Worm (Caenorhabditis elegans) whole organism, midembryonic: ENCODE results near the gene alh-12.

Experiments used
- T22C8.4 ChIP-seq: fragments of 200-800 bp; sonication (Bioruptor generic); IDR thresholded peaks from 2 replicates; pipeline ENCODE4 v1.3.6; 2022; ENCODE audit warnings: missing genetic modification characterization, missing compliant biosample characterization
- cog-1 ChIP-seq: sonication (generic microtip); optimal IDR thresholded peaks from 2 replicates; lab custom pipeline; 2016; ENCODE audit warnings: missing genetic modification characterization, missing compliant biosample characterization
- flt-1 ChIP-seq: fragments of 200-800 bp; sonication (Bioruptor generic); IDR thresholded peaks from 2 replicates; pipeline ENCODE4 v1.3.6; 2022; ENCODE audit warnings: missing genetic modification characterization, missing compliant biosample characterization
- klf-2 ChIP-seq: fragments of 200-800 bp; sonication (Bioruptor generic); conservative IDR thresholded peaks from 2 replicates; pipeline ENCODE4 v1.3.6; 2022; ENCODE audit warnings: missing genetic modification reagents, missing genetic modification characterization, missing compliant biosample characterization
- med-1 ChIP-seq: sonication (generic microtip); optimal IDR thresholded peaks from 2 replicates; lab custom pipeline; 2017; ENCODE audit warnings: missing genetic modification characterization, mild to moderate bottlenecking, missing compliant biosample characterization, antibody characterized with exemption, missing genetic modification reagents; ENCODE audit not compliant: insufficient read depth
- ref-1 ChIP-seq: fragments of 200-800 bp; sonication (Bioruptor generic); conservative IDR thresholded peaks from 2 replicates; pipeline ENCODE4 v1.3.6; 2022; ENCODE audit warnings: missing genetic modification reagents, missing genetic modification characterization, missing compliant biosample characterization
- tab-1 ChIP-seq: fragments of 200-800 bp; sonication (Bioruptor generic); IDR thresholded peaks from 2 replicates; pipeline ENCODE4 v1.3.6; 2022; ENCODE audit warnings: missing genetic modification characterization, missing compliant biosample characterization
- ztf-23 ChIP-seq: fragments of 200-800 bp; sonication (Bioruptor generic); IDR thresholded peaks from 2 replicates; pipeline ENCODE4 v1.3.6; 2022; ENCODE audit warnings: missing genetic modification reagents, missing genetic modification characterization, missing compliant biosample characterization
- ztf-29 ChIP-seq: fragments of 200-800 bp; sonication (Bioruptor generic); IDR thresholded peaks from 2 replicates; pipeline ENCODE4 v1.3.6; 2022; ENCODE audit warnings: missing genetic modification reagents, missing genetic modification characterization, missing compliant biosample characterization

DNA sequence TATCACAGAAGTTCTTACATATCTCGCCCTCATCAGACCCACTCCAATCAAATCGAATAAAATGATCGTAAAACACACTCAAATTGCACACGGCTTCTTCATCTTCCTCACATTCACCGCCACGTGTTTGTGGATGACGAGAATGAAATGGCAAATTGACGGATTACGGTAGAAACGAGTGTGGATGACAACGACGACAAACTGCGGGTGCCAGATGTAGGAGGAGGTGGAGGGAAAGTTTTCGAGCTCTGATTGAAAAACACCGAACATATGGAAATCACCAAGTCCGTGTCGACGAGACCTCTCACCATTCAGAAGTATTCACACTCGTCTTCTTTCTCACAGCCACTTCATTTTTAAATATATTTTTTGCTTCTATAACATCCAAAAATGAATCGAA is 6.1 kb downstream of the alh-12 start, which contains the start of gene mls-1:
- TF ChIP-seq ztf-23 (GFP tag; lab: Robert Waterston, UW), result no peak
- no peak for TF ChIP-seq ztf-29
- TF ChIP-seq flt-1 (GFP tag; lab: Robert Waterston, UW), result no peak
- TF ChIP-seq tab-1 (GFP tag; lab: Robert Waterston, UW), result no peak
- no peak for TF ChIP-seq ref-1 (GFP tag; lab: Robert Waterston, UW)
- no peak for TF ChIP-seq med-1
- no peak for TF ChIP-seq T22C8.4
- no peak for TF ChIP-seq klf-2 (GFP tag; lab: Robert Waterston, UW)
- TF ChIP-seq cog-1 (tag; lab: Kevin White, UChicago), result no peak
